Fruit fly (Drosophila melanogaster): ENCODE measurements around the gene Nep2.
A peak's percentile ranks its signal among the peaks of the same experiment; 100 is the strongest.

The Nep2 gene

dm6 chr3R:4731006-4731405, 672 bp downstream of the Nep2 start:
- no peak for TF ChIP-seq OdsH (GFP tag; optimal IDR thresholded peaks at IDR 0.05)
- TF ChIP-seq Dif (GFP tag; optimal IDR thresholded peaks at IDR 0.05; ENCODE audit: partially characterized antibody) = no peak
- TF ChIP-seq br (GFP tag; optimal IDR thresholded peaks at IDR 0.05) = peak; percentile 7
- no peak for TF ChIP-seq sv (GFP tag; optimal IDR thresholded peaks at IDR 0.05)
- TF ChIP-seq Hr83 (GFP tag; optimal IDR thresholded peaks at IDR 0.05; ENCODE audit: poor library complexity, severe bottlenecking) = no peak
- TF ChIP-seq dsf (GFP tag; optimal IDR thresholded peaks at IDR 0.05; ENCODE audit: borderline replicate concordance) = no peak
- TF ChIP-seq Hr78 (GFP tag; optimal IDR thresholded peaks at IDR 0.05) = no peak

- TF ChIP-seq Dfd (GFP tag; optimal IDR thresholded peaks at IDR 0.05) (no peak), sv (GFP tag; optimal IDR thresholded peaks at IDR 0.05) (no peak), pan (optimal IDR thresholded peaks at IDR 0.05) (no peak), GATAd (GFP tag; optimal IDR thresholded peaks at IDR 0.05) (no peak), h (GFP tag; optimal IDR thresholded peaks at IDR 0.05) (no peak), jim (GFP tag; optimal IDR thresholded peaks at IDR 0.05) (no peak), HLH106 (tag; optimal IDR thresholded peaks at IDR 0.05) (no peak)
Measured at dm6 chr3R:4728448-4728847, 3.2 kb downstream of the Nep2 start.

DNA sequence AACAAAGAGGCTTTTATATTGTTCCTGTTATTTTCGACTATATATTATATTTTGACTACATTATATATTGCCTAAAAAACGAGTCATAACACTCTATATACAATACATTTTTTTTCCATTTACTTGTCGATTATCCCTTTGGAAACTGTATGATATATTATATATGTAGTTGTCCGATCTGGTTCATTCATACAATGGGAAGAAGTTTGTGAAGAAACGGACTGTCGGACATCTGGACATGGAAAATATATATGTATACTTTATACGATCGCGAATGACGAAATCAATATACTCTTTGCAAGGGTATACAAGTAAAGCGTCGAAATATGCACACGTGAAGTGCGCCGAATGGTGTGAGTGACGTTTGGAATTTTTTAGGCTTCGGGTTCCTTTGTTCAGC, 4.9 kb downstream of the Nep2 start:
- TF ChIP-seq OdsH (GFP tag; optimal IDR thresholded peaks at IDR 0.05) = no peak
- TF ChIP-seq foxo (GFP tag; optimal IDR thresholded peaks at IDR 0.05) = peak in 1 of 2 experiments; percentile 8

DNA sequence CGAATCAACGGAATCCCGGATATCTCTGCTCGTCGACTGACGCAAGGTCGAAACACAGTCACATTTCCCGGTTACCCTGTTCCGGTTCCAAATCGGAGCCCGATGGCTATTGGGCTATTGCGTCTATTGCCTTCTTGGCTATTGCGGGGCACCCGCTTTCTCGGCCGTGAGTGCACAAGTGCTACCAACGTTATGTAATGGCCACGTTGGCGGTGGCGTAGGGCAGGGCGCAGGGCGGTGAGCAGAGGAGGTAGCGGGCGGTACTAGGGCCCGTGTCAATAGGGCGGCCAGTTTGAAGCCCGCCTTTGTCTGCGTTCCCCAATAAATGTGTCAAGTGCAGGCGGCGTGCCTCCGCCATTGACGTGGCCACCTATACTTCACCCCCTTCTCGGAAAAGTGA, 5.4 kb downstream of the Nep2 start:
- TF ChIP-seq br (GFP tag; optimal IDR thresholded peaks at IDR 0.05) = no peak
- TF ChIP-seq sv (GFP tag; optimal IDR thresholded peaks at IDR 0.05) = no peak
- no peak for TF ChIP-seq pan (optimal IDR thresholded peaks at IDR 0.05)
- no peak for TF ChIP-seq Hr83 (GFP tag; optimal IDR thresholded peaks at IDR 0.05; ENCODE audit: poor library complexity, severe bottlenecking)

DNA sequence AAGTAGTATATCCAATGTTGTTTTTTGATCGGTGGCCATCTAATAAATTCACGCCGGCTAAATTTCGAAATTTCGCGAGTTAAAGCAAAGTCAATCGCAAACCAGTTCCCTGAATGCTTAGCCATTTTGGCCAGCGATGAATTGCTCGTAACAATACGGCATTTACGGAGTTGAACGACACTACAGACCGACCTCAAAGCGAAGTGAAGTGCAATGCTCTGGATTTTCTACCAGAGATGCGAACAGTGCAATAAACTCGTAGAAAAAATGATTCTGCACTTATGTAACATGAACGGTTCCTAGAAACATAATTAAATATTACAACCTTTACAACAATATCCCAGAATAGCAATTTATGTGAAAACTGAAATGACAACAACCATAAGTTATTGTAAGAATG, 6.3 kb downstream of the Nep2 start:
- TF ChIP-seq dl (GFP tag; optimal IDR thresholded peaks at IDR 0.05; ENCODE audit: insufficient read depth in 1 of 2, partially characterized antibody in 2 of 2) (no peak), Myc (optimal IDR thresholded peaks at IDR 0.05) (no peak)

DNA sequence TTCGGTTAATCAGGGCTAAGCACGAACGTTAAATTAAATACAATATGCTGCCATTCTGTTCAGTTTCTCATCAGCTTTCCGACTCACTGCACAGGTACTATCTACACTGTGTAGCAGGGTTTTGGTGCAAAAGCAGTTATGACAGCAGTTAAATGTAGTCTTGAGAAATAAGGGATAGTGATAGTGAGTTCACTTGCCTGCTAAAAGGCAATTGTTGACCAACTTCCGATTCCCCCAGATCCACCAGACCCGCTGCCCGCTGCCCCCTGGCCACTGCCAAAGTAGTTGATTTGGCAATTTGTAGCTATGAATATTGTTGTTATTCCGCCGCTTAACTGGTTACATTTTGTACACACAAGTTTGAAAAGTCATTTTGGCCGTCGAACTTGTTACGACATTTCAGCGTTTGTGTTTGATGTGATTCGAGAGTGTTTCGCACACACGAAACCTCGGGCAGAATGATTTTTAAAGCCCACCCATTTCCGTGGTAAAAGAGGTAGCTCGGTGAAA, 7.3 kb downstream of the Nep2 start:
- TF ChIP-seq Vsx2 (GFP tag; optimal IDR thresholded peaks at IDR 0.05; ENCODE audit: partially characterized antibody) = no peak
- no peak for TF ChIP-seq Abd-B (GFP tag; optimal IDR thresholded peaks at IDR 0.05)
- TF ChIP-seq Myc (optimal IDR thresholded peaks at IDR 0.05) = no peak
- TF ChIP-seq Hnf4 (GFP tag; optimal IDR thresholded peaks at IDR 0.05) = no peak
- no peak for TF ChIP-seq sage (GFP tag; optimal IDR thresholded peaks at IDR 0.05)
- TF ChIP-seq rgr (GFP tag; optimal IDR thresholded peaks at IDR 0.05) = no peak
- no peak for TF ChIP-seq dsf (GFP tag; optimal IDR thresholded peaks at IDR 0.05; ENCODE audit: borderline replicate concordance)

dm6 chr3R:4717586-4717985, 14.1 kb downstream of the Nep2 start:
- TF ChIP-seq h (GFP tag; optimal IDR thresholded peaks at IDR 0.05) (no peak), HLH106 (tag; optimal IDR thresholded peaks at IDR 0.05) (no peak)

DNA sequence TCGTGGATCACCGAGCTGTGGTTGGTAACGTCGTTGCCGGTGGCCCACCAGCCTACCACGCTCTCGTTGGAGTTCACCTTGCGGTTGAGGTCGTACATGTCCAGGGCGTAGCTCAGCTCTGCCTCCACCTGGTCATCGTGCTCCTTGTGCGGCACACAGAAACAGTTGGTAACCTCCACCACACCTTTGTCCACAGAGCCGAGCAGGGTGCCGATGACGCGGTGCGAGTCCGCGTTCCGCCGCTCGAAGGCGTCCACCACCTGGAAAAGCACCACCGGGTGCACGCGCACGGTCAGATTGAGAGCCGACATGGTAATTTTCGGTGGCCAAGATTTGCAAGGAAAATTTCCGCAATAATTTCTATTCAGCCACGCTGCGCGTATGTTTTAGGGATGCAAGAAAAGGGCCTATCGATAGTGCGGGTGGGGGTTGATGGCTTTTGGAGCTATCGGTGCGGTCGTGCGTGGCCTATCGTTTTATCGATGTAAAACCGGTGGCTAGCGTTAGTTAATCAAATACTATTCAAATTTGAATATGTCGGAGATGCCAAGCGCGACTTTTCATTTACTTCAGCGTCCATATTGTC, 17.8 kb downstream of the Nep2 start, which contains the start of gene eIF3f1:
eIF3f1 (minus strand) TSS at position 408 of the 586 bp plus-strand sequence.
- TF ChIP-seq Dfd (GFP tag; optimal IDR thresholded peaks at IDR 0.05) = no peak
- no peak for TF ChIP-seq tai (GFP tag; optimal IDR thresholded peaks at IDR 0.05)
- TF ChIP-seq N (GFP tag; optimal IDR thresholded peaks at IDR 0.05) = no peak
- no peak for TF ChIP-seq brk (GFP tag; optimal IDR thresholded peaks at IDR 0.05)
- no peak for TF ChIP-seq lola (GFP tag; optimal IDR thresholded peaks at IDR 0.05)
- peak; percentile 27 for TF ChIP-seq fru (GFP tag; optimal IDR thresholded peaks at IDR 0.05)
- no peak for TF ChIP-seq OdsH (GFP tag; optimal IDR thresholded peaks at IDR 0.05)
- peak; percentile 1 for TF ChIP-seq Hr83 (GFP tag; optimal IDR thresholded peaks at IDR 0.05; ENCODE audit: poor library complexity, severe bottlenecking)
- TF ChIP-seq HLH106 (tag; optimal IDR thresholded peaks at IDR 0.05) = peak; percentile 32
- TF ChIP-seq Dif (GFP tag; optimal IDR thresholded peaks at IDR 0.05; ENCODE audit: partially characterized antibody) = no peak
- TF ChIP-seq Hnf4 (GFP tag; optimal IDR thresholded peaks at IDR 0.05) = peak; percentile 3
- no peak for TF ChIP-seq foxo (GFP tag; optimal IDR thresholded peaks at IDR 0.05)
- no peak for TF ChIP-seq dsf (GFP tag; optimal IDR thresholded peaks at IDR 0.05; ENCODE audit: borderline replicate concordance)
- no peak for TF ChIP-seq usp (GFP tag; optimal IDR thresholded peaks at IDR 0.05)
- TF ChIP-seq Myc (optimal IDR thresholded peaks at IDR 0.05) = no peak
- TF ChIP-seq rgr (GFP tag; optimal IDR thresholded peaks at IDR 0.05) = no peak
- TF ChIP-seq CG9705 (GFP tag; optimal IDR thresholded peaks at IDR 0.05) = no peak
- TF ChIP-seq pan (optimal IDR thresholded peaks at IDR 0.05) = no peak
- TF ChIP-seq Vsx2 (GFP tag; optimal IDR thresholded peaks at IDR 0.05; ENCODE audit: partially characterized antibody) = no peak
- TF ChIP-seq sage (GFP tag; optimal IDR thresholded peaks at IDR 0.05) = no peak
- TF ChIP-seq dmrt93B (GFP tag; optimal IDR thresholded peaks at IDR 0.05) = no peak
- no peak for TF ChIP-seq dl (GFP tag; optimal IDR thresholded peaks at IDR 0.05; ENCODE audit: insufficient read depth in 1 of 2, partially characterized antibody in 2 of 2)
- TF ChIP-seq h (GFP tag; optimal IDR thresholded peaks at IDR 0.05) = no peak
- no peak for TF ChIP-seq GATAd (GFP tag; optimal IDR thresholded peaks at IDR 0.05)
- TF ChIP-seq woc (GFP tag; optimal IDR thresholded peaks at IDR 0.05) = no peak
- TF ChIP-seq Mio (GFP tag; optimal IDR thresholded peaks at IDR 0.05) = no peak
- no peak for TF ChIP-seq br (GFP tag; optimal IDR thresholded peaks at IDR 0.05)
- TF ChIP-seq jim (GFP tag; optimal IDR thresholded peaks at IDR 0.05) = no peak
- no peak for TF ChIP-seq Hr78 (GFP tag; optimal IDR thresholded peaks at IDR 0.05)
